Worm (Caenorhabditis elegans) whole organism, young adult: Measurements from ENCODE around the gene suf-1.

Experiments used
- B0035.1 ChIP-seq: sonication (generic microtip); optimal IDR thresholded peaks from 2 replicates; lab custom pipeline; 2016; ENCODE audit warnings: missing genetic modification characterization, mild to moderate bottlenecking, missing compliant biosample characterization, missing genotype, missing genetic modification reagents
- B0261.1 ChIP-seq: sonication (generic microtip); optimal IDR thresholded peaks from 2 replicates; lab custom pipeline; 2016; ENCODE audit warnings: mild to moderate bottlenecking, missing genetic modification characterization, moderate library complexity, missing compliant biosample characterization
- C17E4.6 ChIP-seq: fragments of 200-800 bp; sonication (Bioruptor generic); IDR thresholded peaks from 2 replicates; pipeline ENCODE4 v1.3.6; 2022; ENCODE audit warnings: missing genetic modification reagents, missing genetic modification characterization, missing compliant biosample characterization
- F33H1.4 ChIP-seq: fragments of 200-800 bp; sonication (Bioruptor generic); IDR thresholded peaks from 2 replicates; pipeline ENCODE4 v1.3.6; 2022; ENCODE audit warnings: missing genetic modification reagents, missing genetic modification characterization, missing compliant biosample characterization
- F49E8.2 ChIP-seq: sonication (generic microtip); optimal IDR thresholded peaks from 3 replicates; lab custom pipeline; 2017; ENCODE audit warnings: missing genetic modification characterization, mild to moderate bottlenecking, missing compliant biosample characterization, antibody characterized with exemption, moderate library complexity; ENCODE audit not compliant: insufficient read depth
- F52B5.7 ChIP-seq: sonication (generic microtip); optimal IDR thresholded peaks from 2 replicates; lab custom pipeline; 2016; ENCODE audit warnings: mild to moderate bottlenecking, missing genetic modification characterization, missing compliant biosample characterization
- F57C9.4 ChIP-seq: sonication (generic microtip); optimal IDR thresholded peaks from 2 replicates; lab custom pipeline; 2017; ENCODE audit warnings: mild to moderate bottlenecking, missing genetic modification characterization, missing compliant biosample characterization
- K11D2.4 ChIP-seq: fragments of 200-800 bp; sonication (Bioruptor generic); IDR thresholded peaks from 2 replicates; pipeline ENCODE4 v1.3.6; 2022; ENCODE audit warnings: missing genetic modification reagents, missing genetic modification characterization, missing compliant biosample characterization
- K12H6.12 ChIP-seq: fragments of 200-800 bp; sonication (Bioruptor generic); optimal IDR thresholded peaks from 2 replicates; lab custom pipeline; 2018; ENCODE audit warnings: mild to moderate bottlenecking, missing genetic modification characterization, missing compliant biosample characterization
- Y56A3A.18 ChIP-seq: fragments of 200-800 bp; sonication (Bioruptor generic); IDR thresholded peaks from 2 replicates; pipeline ENCODE4 v1.3.6; 2022; ENCODE audit warnings: missing genetic modification reagents, missing genetic modification characterization, missing compliant biosample characterization
- Y67H2A.10 ChIP-seq: fragments of 200-800 bp; sonication (Bioruptor generic); conservative IDR thresholded peaks from 2 replicates; pipeline ENCODE4 v1.3.6; 2022; ENCODE audit warnings: missing genetic modification reagents, missing genetic modification characterization, missing compliant biosample characterization
- Y79H2A.3 ChIP-seq: fragments of 200-800 bp; sonication (Bioruptor generic); conservative IDR thresholded peaks from 2 replicates; pipeline ENCODE4 v1.3.6; 2022; ENCODE audit warnings: missing genetic modification reagents, missing genetic modification characterization, missing compliant biosample characterization
- attf-3 ChIP-seq: fragments of 200-800 bp; sonication (Bioruptor generic); conservative IDR thresholded peaks from 2 replicates; pipeline ENCODE4 v1.3.6; 2022; ENCODE audit warnings: missing genetic modification reagents, missing genetic modification characterization, missing compliant biosample characterization
- ccch-3 ChIP-seq: fragments of 200-800 bp; sonication (Bioruptor generic); optimal IDR thresholded peaks from 2 replicates; lab custom pipeline; 2018; ENCODE audit warnings: mild to moderate bottlenecking, missing genetic modification characterization, missing compliant biosample characterization
- cebp-2 ChIP-seq: fragments of 200-800 bp; sonication (Bioruptor generic); IDR thresholded peaks from 2 replicates; pipeline ENCODE4 v1.3.6; 2022; ENCODE audit warnings: missing genetic modification characterization, missing compliant biosample characterization
- ceh-100 ChIP-seq: fragments of 200-800 bp; sonication (Bioruptor generic); IDR thresholded peaks from 2 replicates; pipeline ENCODE4 v1.3.6; 2022; ENCODE audit warnings: missing genetic modification reagents, missing genetic modification characterization, missing compliant biosample characterization
- ceh-27 ChIP-seq: fragments of 200-800 bp; sonication (Bioruptor generic); optimal IDR thresholded peaks from 2 replicates; lab custom pipeline; 2018; ENCODE audit warnings: mild to moderate bottlenecking, missing genetic modification characterization, moderate library complexity, missing compliant biosample characterization
- ceh-58 ChIP-seq: fragments of 200-800 bp; sonication (Bioruptor generic); IDR thresholded peaks from 2 replicates; pipeline ENCODE4 v1.3.6; 2022; ENCODE audit warnings: missing genetic modification characterization, missing compliant biosample characterization
- ceh-79 ChIP-seq: sonication (generic microtip); optimal IDR thresholded peaks from 2 replicates; lab custom pipeline; 2017; ENCODE audit warnings: mild to moderate bottlenecking, missing genetic modification characterization, missing compliant biosample characterization
- dox-1 ChIP-seq: fragments of 200-800 bp; sonication (Bioruptor generic); IDR thresholded peaks from 2 replicates; pipeline ENCODE4 v1.3.6; 2022; ENCODE audit warnings: missing genetic modification reagents, missing genetic modification characterization, missing compliant biosample characterization
- dpff-1 ChIP-seq: sonication (generic microtip); optimal IDR thresholded peaks from 2 replicates; lab custom pipeline; 2017; ENCODE audit warnings: mild to moderate bottlenecking, missing genetic modification characterization, missing compliant biosample characterization
- dpl-1 ChIP-seq: fragments of 150-350 bp; optimal IDR thresholded peaks from 2 replicates; lab custom pipeline; 2014; ENCODE audit warnings: missing biosample characterization, missing genetic modification reagents, missing genetic modification characterization
- ekl-4 ChIP-seq: fragments of 200-800 bp; sonication (Bioruptor generic); IDR thresholded peaks from 2 replicates; pipeline ENCODE4 v1.3.6; 2022; ENCODE audit warnings: missing genetic modification reagents, missing genetic modification characterization, missing compliant biosample characterization
- gei-17 ChIP-seq: fragments of 200-800 bp; sonication (Bioruptor generic); optimal IDR thresholded peaks from 2 replicates; lab custom pipeline; 2018; ENCODE audit warnings: mild to moderate bottlenecking, missing genetic modification characterization, missing compliant biosample characterization
- hmg-1.2 ChIP-seq: fragments of 200-800 bp; sonication (Bioruptor generic); IDR thresholded peaks from 2 replicates; pipeline ENCODE4 v1.3.6; 2022; ENCODE audit warnings: missing genetic modification reagents, missing genetic modification characterization, missing compliant biosample characterization
- hmg-20 ChIP-seq: fragments of 200-800 bp; sonication (Bioruptor generic); IDR thresholded peaks from 2 replicates; pipeline ENCODE4 v1.3.6; 2022; ENCODE audit warnings: missing genetic modification reagents, missing genetic modification characterization, missing compliant biosample characterization
- hsf-1 ChIP-seq: fragments of 200-800 bp; sonication (Bioruptor generic); IDR thresholded peaks from 2 replicates; pipeline ENCODE4 v1.3.6; 2022; ENCODE audit warnings: missing genetic modification reagents, missing genetic modification characterization, missing compliant biosample characterization
- lag-1 ChIP-seq: fragments of 200-800 bp; sonication (Bioruptor generic); IDR thresholded peaks from 2 replicates; pipeline ENCODE4 v1.3.6; 2022; ENCODE audit warnings: missing genetic modification reagents, missing genetic modification characterization, missing compliant biosample characterization
- lin-35 ChIP-seq, 3 experiments: fragments of 150-350 bp in 2 of 3; sonication (generic microtip) in 1 of 3; optimal IDR thresholded peaks; 2 replicates each; lab custom pipeline; 2014 to 2018; ENCODE audit warnings: missing biosample characterization in 3 of 3, missing genetic modification characterization in 3 of 3, missing genetic modification reagents in 3 of 3
- lsy-27 ChIP-seq: sonication (generic microtip); optimal IDR thresholded peaks from 2 replicates; lab custom pipeline; 2017; ENCODE audit warnings: missing genetic modification characterization, mild to moderate bottlenecking, missing compliant biosample characterization, antibody characterized with exemption, missing genotype, borderline replicate concordance; ENCODE audit not compliant: insufficient read depth
- madf-10 ChIP-seq: sonication (generic microtip); optimal IDR thresholded peaks from 2 replicates; lab custom pipeline; 2016; ENCODE audit warnings: mild to moderate bottlenecking, missing genetic modification characterization, missing compliant biosample characterization
- madf-8 ChIP-seq: fragments of 200-800 bp; sonication (Bioruptor generic); conservative IDR thresholded peaks from 2 replicates; pipeline ENCODE4 v1.3.6; 2022; ENCODE audit warnings: missing genetic modification reagents, missing genetic modification characterization, missing compliant biosample characterization
- mes-4 ChIP-seq: sonication (generic microtip); optimal IDR thresholded peaks from 2 replicates; lab custom pipeline; 2016; ENCODE audit warnings: missing genotype, missing genetic modification characterization, missing compliant biosample characterization
- nfya-2 ChIP-seq: fragments of 200-800 bp; sonication (Bioruptor generic); IDR thresholded peaks from 2 replicates; pipeline ENCODE4 v1.3.6; 2022; ENCODE audit warnings: missing genetic modification reagents, missing genetic modification characterization, missing compliant biosample characterization
- nhr-179 ChIP-seq: sonication (generic microtip); optimal IDR thresholded peaks from 2 replicates; lab custom pipeline; 2016; ENCODE audit warnings: mild to moderate bottlenecking, missing genetic modification characterization, missing compliant biosample characterization
- nhr-27 ChIP-seq: fragments of 200-800 bp; sonication (Bioruptor generic); optimal IDR thresholded peaks from 2 replicates; lab custom pipeline; 2018; ENCODE audit warnings: mild to moderate bottlenecking, missing genetic modification characterization, moderate library complexity, missing compliant biosample characterization
- rpc-1 ChIP-seq, 2 experiments: fragments of 150-350 bp in 1 of 2; sonication (generic microtip) in 1 of 2; optimal IDR thresholded peaks; 2 replicates each; lab custom pipeline; 2014 to 2018; ENCODE audit warnings: missing biosample characterization in 1 of 2, missing genetic modification characterization in 1 of 2, missing genetic modification reagents in 1 of 2, missing genotype in 1 of 2
- sdz-38 ChIP-seq: sonication (generic microtip); optimal IDR thresholded peaks from 2 replicates; lab custom pipeline; 2016; ENCODE audit warnings: missing genotype, missing genetic modification characterization, missing compliant biosample characterization
- snpc-1.1 ChIP-seq: sonication (generic microtip); optimal IDR thresholded peaks from 2 replicates; lab custom pipeline; 2017; ENCODE audit warnings: missing genetic modification characterization, mild to moderate bottlenecking, missing compliant biosample characterization, antibody characterized with exemption, moderate library complexity, missing genotype, missing genetic modification reagents; ENCODE audit not compliant: insufficient read depth
- snpc-1.3 ChIP-seq: sonication (generic microtip); optimal IDR thresholded peaks from 2 replicates; lab custom pipeline; 2017; ENCODE audit warnings: missing genetic modification characterization, mild to moderate bottlenecking, missing compliant biosample characterization, antibody characterized with exemption, moderate library complexity, missing genotype, missing genetic modification reagents; ENCODE audit not compliant: insufficient read depth
- somi-1 ChIP-seq: fragments of 200-800 bp; sonication (Bioruptor generic); optimal IDR thresholded peaks from 2 replicates; lab custom pipeline; 2018; ENCODE audit warnings: mild to moderate bottlenecking, missing genetic modification characterization, missing compliant biosample characterization
- tbp1 ChIP-seq: fragments of 200-800 bp; sonication (Bioruptor generic); optimal IDR thresholded peaks from 2 replicates; lab custom pipeline; 2018; ENCODE audit warnings: mild to moderate bottlenecking, missing genetic modification characterization, missing compliant biosample characterization
- tlf-1 ChIP-seq: fragments of 200-800 bp; sonication (Bioruptor generic); optimal IDR thresholded peaks from 2 replicates; lab custom pipeline; 2018; ENCODE audit warnings: mild to moderate bottlenecking, missing genetic modification characterization, missing compliant biosample characterization
- ztf-18 ChIP-seq: sonication (generic microtip); optimal IDR thresholded peaks from 2 replicates; lab custom pipeline; 2016; ENCODE audit warnings: missing genotype, mild to moderate bottlenecking, missing genetic modification characterization, missing compliant biosample characterization
- ztf-25 ChIP-seq: fragments of 200-800 bp; sonication (Bioruptor generic); IDR thresholded peaks from 2 replicates; pipeline ENCODE4 v1.3.6; 2022; ENCODE audit warnings: missing genetic modification reagents, missing genetic modification characterization, missing compliant biosample characterization
- ztf-26 ChIP-seq: sonication (generic microtip); optimal IDR thresholded peaks from 2 replicates; lab custom pipeline; 2017; ENCODE audit warnings: missing genetic modification characterization, missing compliant biosample characterization
- ztf-6 ChIP-seq: fragments of 200-800 bp; sonication (Bioruptor generic); IDR thresholded peaks from 2 replicates; pipeline ENCODE4 v1.3.6; 2022; ENCODE audit warnings: missing genetic modification reagents, missing genetic modification characterization, missing compliant biosample characterization

Gene suf-1

ce11 chrII:8577509-8578099, 26.0 kb upstream of the suf-1 start, which contains the start of gene F54C9.9 (continued):
- TF ChIP-seq cebp-2 (GFP tag; lab: Robert Waterston, UW) (no peak), ztf-18 (tag; lab: Kevin White, UChicago) (no peak), dpff-1 (no peak), sdz-38 (tag; lab: Kevin White, UChicago) (no peak), F57C9.4 (tag; lab: Kevin White, UChicago) (no peak), ztf-26 (tag; lab: Kevin White, UChicago) (no peak), dox-1 (GFP tag; lab: Robert Waterston, UW) (no peak), K11D2.4 (no peak), nfya-2 (no peak), Y67H2A.10 (GFP tag; lab: Robert Waterston, UW) (no peak), Y79H2A.3 (GFP tag; lab: Robert Waterston, UW) (peak; percentile 87), hsf-1 (GFP tag; lab: Robert Waterston, UW) (0 out of 2 replicates have a peak, but pooled peaks have one; percentile 65), dpl-1 (no peak), madf-8 (GFP tag; lab: Robert Waterston, UW) (peak; percentile 47), ekl-4 (no peak), ceh-100 (GFP tag; lab: Robert Waterston, UW) (peak; percentile 50; the same call in 1 of the 2 replicates), C17E4.6 (GFP tag; lab: Robert Waterston, UW) (peak; percentile 48; the same call in 1 of the 2 replicates), snpc-1.1 (tag; lab: Kevin White, UChicago) (no peak), snpc-1.3 (no peak), rpc-1 (optimal IDR thresholded peaks at IDR 0.05; lab: Kevin White, UChicago) (no peak), rpc-1 (tag; optimal IDR thresholded peaks at IDR 0.05; lab: Kevin White, UChicago) (peak; percentile 0), somi-1 (no peak), K12H6.12 (tag; lab: Kevin White, UChicago) (no peak), madf-10 (tag; lab: Kevin White, UChicago) (no peak), attf-3 (GFP tag; lab: Robert Waterston, UW) (no peak), B0035.1 (tag; lab: Kevin White, UChicago) (no peak), gei-17 (no peak), ceh-58 (GFP tag; lab: Robert Waterston, UW) (no peak), nhr-27 (tag; lab: Kevin White, UChicago) (no peak), nhr-179 (tag; lab: Kevin White, UChicago) (no peak), hmg-20 (GFP tag; lab: Robert Waterston, UW) (no peak), F49E8.2 (tag; lab: Kevin White, UChicago) (peak; percentile 79), mes-4 (tag; lab: Kevin White, UChicago) (no peak), B0261.1 (tag; lab: Kevin White, UChicago) (no peak), lsy-27 (no peak), ccch-3 (no peak), F52B5.7 (tag; lab: Kevin White, UChicago) (no peak), tlf-1 (GFP tag; lab: Kevin White, UChicago) (no peak), Y56A3A.18 (GFP tag; lab: Robert Waterston, UW) (no peak), F33H1.4 (peak; percentile 28; the same call in 1 of the 2 replicates), ceh-79 (tag; lab: Kevin White, UChicago) (no peak), hmg-1.2 (GFP tag; lab: Robert Waterston, UW) (peak; percentile 32; the same call in 1 of the 2 replicates), ceh-27 (GFP tag; lab: Kevin White, UChicago) (no peak), ztf-25 (GFP tag; lab: Robert Waterston, UW) (no peak), tbp1 (GFP tag; lab: Kevin White, UChicago) (peak; percentile 11), ztf-6 (GFP tag; lab: Robert Waterston, UW) (no peak), lin-35 (GFP tag; optimal IDR thresholded peaks at IDR 0.05; lab: Kevin White, UChicago) (peak in 1 of 3 experiments; percentile 41), lag-1 (GFP tag; lab: Robert Waterston, UW) (no peak)
